Fruit fly (Drosophila melanogaster) whole organism, embryonic: ENCODE results near the gene CG4594.

ENCODE experiments used
- Bgb ChIP-seq: fragments of 200-800 bp; sonication (Bioruptor generic); IDR thresholded peaks from 2 replicates; pipeline ENCODE4 v1.3.6; 2022; ENCODE audit warnings: missing biosample characterization, missing genetic modification characterization; ENCODE audit not compliant: partially characterized antibody
- CG10321 ChIP-seq: fragments of 200-800 bp; sonication (Bioruptor generic); IDR thresholded peaks from 2 replicates; pipeline ENCODE4 v1.3.6; 2022; ENCODE audit warnings: missing biosample characterization, missing genetic modification characterization
- CG11085 ChIP-seq: fragments of 200-800 bp; sonication (Bioruptor generic); IDR thresholded peaks from 2 replicates; pipeline ENCODE4 v1.3.6; 2022; ENCODE audit warnings: missing biosample characterization, missing genetic modification characterization
- CG13894 ChIP-seq: fragments of 200-800 bp; sonication (Bioruptor generic); optimal IDR thresholded peaks from 3 replicates; lab custom pipeline; 2018; ENCODE audit warnings: missing biosample characterization, mild to moderate bottlenecking, missing genetic modification characterization, moderate library complexity
- CG14014 ChIP-seq: fragments of 200-800 bp; sonication (Bioruptor generic); IDR thresholded peaks from 2 replicates; pipeline ENCODE4 v1.3.6; 2022; ENCODE audit warnings: missing biosample characterization, missing genetic modification characterization
- CG14667 ChIP-seq: fragments of 200-800 bp; sonication (Bioruptor generic); IDR thresholded peaks from 2 replicates; pipeline ENCODE4 v1.3.6; 2022; ENCODE audit warnings: missing biosample characterization, missing genetic modification characterization
- CG14860 ChIP-seq: fragments of 200-800 bp; sonication (Bioruptor generic); IDR thresholded peaks from 3 replicates; pipeline ENCODE4 v1.3.6; 2022; ENCODE audit warnings: missing biosample characterization, missing genetic modification characterization; ENCODE audit not compliant: partially characterized antibody
- CG15073 ChIP-seq: fragments of 200-800 bp; sonication (Bioruptor generic); optimal IDR thresholded peaks from 2 replicates; lab custom pipeline; 2016; ENCODE audit warnings: missing biosample characterization, missing genetic modification characterization
- CG17359 ChIP-seq: fragments of 200-800 bp; sonication (Bioruptor generic); optimal IDR thresholded peaks from 3 replicates; lab custom pipeline; 2018; ENCODE audit warnings: missing biosample characterization, mild to moderate bottlenecking, missing genetic modification characterization, moderate library complexity
- CG2875 ChIP-seq: fragments of 200-800 bp; sonication (Bioruptor generic); optimal IDR thresholded peaks from 2 replicates; lab custom pipeline; 2017; ENCODE audit warnings: missing biosample characterization, mild to moderate bottlenecking, missing genetic modification characterization, missing genetic modification reagents
- CG31441 ChIP-seq: fragments of 200-800 bp; sonication (Bioruptor generic); IDR thresholded peaks from 2 replicates; pipeline ENCODE4 v1.3.6; 2022; ENCODE audit warnings: missing biosample characterization, missing genetic modification characterization
- CG3407 ChIP-seq: fragments of 200-800 bp; sonication (Bioruptor generic); optimal IDR thresholded peaks from 2 replicates; lab custom pipeline; 2018; ENCODE audit warnings: missing biosample characterization, mild to moderate bottlenecking, missing genetic modification characterization
- CG34376 ChIP-seq: fragments of 200-800 bp; sonication (Bioruptor generic); optimal IDR thresholded peaks from 2 replicates; lab custom pipeline; 2018; ENCODE audit warnings: missing biosample characterization, mild to moderate bottlenecking, missing genetic modification characterization
- CG6272 ChIP-seq: fragments of 200-800 bp; sonication (Bioruptor generic); IDR thresholded peaks from 2 replicates; pipeline ENCODE4 v1.3.6; 2022; ENCODE audit warnings: missing biosample characterization, missing genetic modification characterization
- CG7987 ChIP-seq: fragments of 200-800 bp; sonication (Bioruptor generic); optimal IDR thresholded peaks from 2 replicates; lab custom pipeline; 2018; ENCODE audit warnings: missing biosample characterization, mild to moderate bottlenecking, missing genetic modification characterization, moderate library complexity
- CG8478 ChIP-seq: fragments of >200 bp; optimal IDR thresholded peaks from 2 replicates; lab custom pipeline; 2018
- Camta ChIP-seq: fragments of 200-800 bp; sonication (Bioruptor generic); optimal IDR thresholded peaks from 2 replicates; lab custom pipeline; 2016; ENCODE audit warnings: missing biosample characterization, missing genetic modification characterization
- Chrac-16 ChIP-seq: fragments of 200-800 bp; sonication (Bioruptor generic); optimal IDR thresholded peaks from 3 replicates; lab custom pipeline; 2016; ENCODE audit warnings: missing biosample characterization, missing genetic modification characterization
- Fer1 ChIP-seq: fragments of 200-800 bp; sonication (Bioruptor generic); optimal IDR thresholded peaks from 2 replicates; lab custom pipeline; 2017; ENCODE audit warnings: missing biosample characterization, mild to moderate bottlenecking, missing genetic modification characterization
- Kr ChIP-seq: fragments of 200-800 bp; sonication (Bioruptor generic); optimal IDR thresholded peaks from 2 replicates; lab custom pipeline; 2017; ENCODE audit warnings: missing biosample characterization, mild to moderate bottlenecking, missing genetic modification characterization
- MTF-1 ChIP-seq: fragments of 200-800 bp; sonication (Bioruptor generic); optimal IDR thresholded peaks from 2 replicates; lab custom pipeline; 2018; ENCODE audit warnings: missing biosample characterization, mild to moderate bottlenecking, missing genetic modification characterization, borderline replicate concordance
- NC2α ChIP-seq: fragments of 200-800 bp; sonication (Bioruptor generic); optimal IDR thresholded peaks from 2 replicates; lab custom pipeline; 2016; ENCODE audit warnings: missing biosample characterization, missing genetic modification characterization
- Oaz ChIP-seq: fragments of 200-800 bp; sonication (Bioruptor generic); IDR thresholded peaks from 2 replicates; pipeline ENCODE4 v1.3.6; 2022; ENCODE audit warnings: missing biosample characterization, missing genetic modification characterization
- Oli ChIP-seq: fragments of 200-800 bp; sonication (Bioruptor generic); optimal IDR thresholded peaks from 2 replicates; lab custom pipeline; 2018; ENCODE audit warnings: missing biosample characterization, mild to moderate bottlenecking, missing genetic modification characterization, moderate library complexity
- PHDP ChIP-seq: fragments of 200-800 bp; sonication (Bioruptor generic); optimal IDR thresholded peaks from 3 replicates; lab custom pipeline; 2018; ENCODE audit warnings: missing biosample characterization, mild to moderate bottlenecking, missing genetic modification characterization, moderate library complexity
- Ravus ChIP-seq: fragments of 200-800 bp; sonication (Bioruptor generic); IDR thresholded peaks from 2 replicates; pipeline ENCODE4 v1.3.6; 2022; ENCODE audit warnings: missing biosample characterization, missing genetic modification characterization
- Side ChIP-seq: fragments of 200-800 bp; sonication (Bioruptor generic); optimal IDR thresholded peaks from 2 replicates; lab custom pipeline; 2016; ENCODE audit warnings: missing biosample characterization, missing genetic modification characterization
- YL-1 ChIP-seq: fragments of 200-800 bp; sonication (Bioruptor generic); optimal IDR thresholded peaks from 3 replicates; lab custom pipeline; 2017; ENCODE audit warnings: missing biosample characterization, mild to moderate bottlenecking, missing genetic modification characterization
- ara ChIP-seq: fragments of 200-800 bp; sonication (Bioruptor generic); IDR thresholded peaks from 2 replicates; pipeline ENCODE4 v1.3.6; 2022; ENCODE audit warnings: missing biosample characterization, missing genetic modification characterization
- bsh ChIP-seq, 2 experiments: fragments of 200-800 bp; sonication (Bioruptor generic); optimal IDR thresholded peaks; 2 replicates each; lab custom pipeline; 2017 to 2018; ENCODE audit warnings: mild to moderate bottlenecking in 2 of 2, missing biosample characterization in 2 of 2, missing genetic modification characterization in 2 of 2, moderate library complexity in 1 of 2
- chn ChIP-seq: fragments of 200-800 bp; sonication (Bioruptor generic); optimal IDR thresholded peaks from 2 replicates; lab custom pipeline; 2016; ENCODE audit warnings: missing biosample characterization, missing genetic modification characterization
- ci ChIP-seq: fragments of 200-800 bp; sonication (Bioruptor generic); IDR thresholded peaks from 3 replicates; pipeline ENCODE4 v1.3.6; 2022; ENCODE audit warnings: missing biosample characterization, missing genetic modification characterization
- crp ChIP-seq, 2 experiments: fragments of 200-800 bp; sonication (Bioruptor generic); optimal IDR thresholded peaks; 2 replicates in 1 of 2; 3 replicates in 1 of 2; lab custom pipeline; 2017; ENCODE audit warnings: missing biosample characterization in 2 of 2, missing genetic modification characterization in 2 of 2, mild to moderate bottlenecking in 1 of 2, moderate library complexity in 1 of 2
- dpn ChIP-seq, 2 experiments: fragments of 200-800 bp; sonication (Bioruptor generic); optimal IDR thresholded peaks; 3 replicates each; lab custom pipeline; 2016; ENCODE audit warnings: missing biosample characterization in 2 of 2, missing genetic modification characterization in 2 of 2
- gcm ChIP-seq: fragments of 200-800 bp; sonication (Bioruptor generic); optimal IDR thresholded peaks from 2 replicates; lab custom pipeline; 2019; ENCODE audit warnings: missing biosample characterization, mild to moderate bottlenecking, missing genetic modification characterization, moderate library complexity
- gfzf ChIP-seq: fragments of 200-800 bp; sonication (Bioruptor generic); optimal IDR thresholded peaks from 2 replicates; lab custom pipeline; 2016; ENCODE audit warnings: missing biosample characterization, mild to moderate bottlenecking, missing genetic modification characterization, moderate library complexity
- gro ChIP-seq: fragments of 200-800 bp; sonication (Bioruptor generic); optimal IDR thresholded peaks from 2 replicates; lab custom pipeline; 2016; ENCODE audit warnings: missing biosample characterization, missing genetic modification characterization
- gsb ChIP-seq: fragments of 200-800 bp; sonication (Bioruptor generic); IDR thresholded peaks from 2 replicates; pipeline ENCODE4 v1.3.6; 2022; ENCODE audit warnings: missing biosample characterization, missing genetic modification characterization
- hkb ChIP-seq, 2 experiments: fragments of 200-800 bp in 1 of 2; fragments of >200 bp in 1 of 2; sonication (Bioruptor generic) in 1 of 2; IDR thresholded peaks in 1 of 2; optimal IDR thresholded peaks in 1 of 2; 2 replicates each; pipeline versions ENCODE4 v1.3.6 to Lab custom; 2017 to 2022; ENCODE audit warnings: missing biosample characterization in 1 of 2, missing genetic modification characterization in 1 of 2
- jing ChIP-seq: fragments of 200-800 bp; sonication (Bioruptor generic); optimal IDR thresholded peaks from 2 replicates; lab custom pipeline; 2018; ENCODE audit warnings: missing biosample characterization, mild to moderate bottlenecking, missing genetic modification characterization
- mld ChIP-seq: fragments of 200-800 bp; sonication (Bioruptor generic); IDR thresholded peaks from 3 replicates; pipeline ENCODE4 v1.3.6; 2022; ENCODE audit warnings: missing biosample characterization, missing genetic modification characterization; ENCODE audit not compliant: partially characterized antibody
- oc ChIP-seq: fragments of 200-800 bp; sonication (Bioruptor generic); optimal IDR thresholded peaks from 2 replicates; lab custom pipeline; 2018; ENCODE audit warnings: missing biosample characterization, mild to moderate bottlenecking, missing genetic modification characterization, moderate library complexity
- org-1 ChIP-seq: fragments of 200-800 bp; sonication (Bioruptor generic); optimal IDR thresholded peaks from 2 replicates; lab custom pipeline; 2017; ENCODE audit warnings: missing biosample characterization, missing genetic modification characterization
- pros ChIP-seq: fragments of 200-800 bp; sonication (Bioruptor generic); optimal IDR thresholded peaks from 3 replicates; lab custom pipeline; 2019; ENCODE audit warnings: missing biosample characterization, mild to moderate bottlenecking, missing genetic modification characterization, moderate library complexity
- psq ChIP-seq: fragments of 200-800 bp; sonication (Bioruptor generic); optimal IDR thresholded peaks from 2 replicates; lab custom pipeline; 2017; ENCODE audit warnings: missing biosample characterization, missing genetic modification characterization
- sqz ChIP-seq: fragments of 200-800 bp; sonication (Bioruptor generic); optimal IDR thresholded peaks from 3 replicates; lab custom pipeline; 2018; ENCODE audit warnings: missing biosample characterization, mild to moderate bottlenecking, missing genetic modification characterization
- wor ChIP-seq: fragments of 200-800 bp; sonication (Bioruptor generic); IDR thresholded peaks from 2 replicates; pipeline ENCODE4 v1.3.6; 2022; ENCODE audit warnings: missing biosample characterization, missing genetic modification characterization
- zf30C ChIP-seq: fragments of 200-800 bp; sonication (Bioruptor generic); optimal IDR thresholded peaks from 3 replicates; lab custom pipeline; 2018; ENCODE audit warnings: missing biosample characterization, mild to moderate bottlenecking, missing genetic modification characterization
- zfh1 ChIP-seq: fragments of 200-800 bp; sonication (Bioruptor generic); IDR thresholded peaks from 3 replicates; pipeline ENCODE4 v1.3.6; 2022; ENCODE audit warnings: missing biosample characterization, missing genetic modification characterization

CG4594 gene

dm6 chr2L:9956993-9957652 is 37.2 kb downstream of the CG4594 start, which contains the start of the genes CG4658 and CG5846 (continued):
- peak; percentile 90 for TF ChIP-seq wor (GFP tag; lab: Robert Waterston, UW)
- TF ChIP-seq ci (GFP tag; lab: Robert Waterston, UW), result peak; percentile 92
- TF ChIP-seq CG7987 (GFP tag; lab: Kevin White, UChicago), result peak; percentile 68
- no peak for TF ChIP-seq CG14860 (GFP tag; lab: Robert Waterston, UW)
- TF ChIP-seq YL-1 (GFP tag; lab: Kevin White, UChicago), result peak; percentile 91
- TF ChIP-seq gsb, result peak; percentile 80
- peak; percentile 94 for TF ChIP-seq CG14667 (GFP tag; lab: Robert Waterston, UW)
- peak; percentile 97 for TF ChIP-seq CG31441
- TF ChIP-seq Chrac-16 (GFP tag; lab: Kevin White, UChicago), result peak; percentile 96
- TF ChIP-seq org-1, result peak; percentile 85
- TF ChIP-seq dpn (GFP tag; optimal IDR thresholded peaks at IDR 0.05; lab: Kevin White, UChicago), result peak; percentile 81 to 95
- no peak for TF ChIP-seq jing (GFP tag; lab: Kevin White, UChicago)
- peak; percentile 84 for TF ChIP-seq CG2875 (GFP tag; lab: Kevin White, UChicago)
- TF ChIP-seq CG6272 (GFP tag; lab: Robert Waterston, UW), result peak; percentile 93
- peak; percentile 90 for TF ChIP-seq CG13894 (tag; lab: Kevin White, UChicago)
- peak; percentile 92 for TF ChIP-seq CG14014 (GFP tag; lab: Robert Waterston, UW)
- no peak for TF ChIP-seq Kr (GFP tag; lab: Kevin White, UChicago)
- peak; percentile 82 for TF ChIP-seq Camta (GFP tag; lab: Kevin White, UChicago)
- peak; percentile 77 for TF ChIP-seq MTF-1 (GFP tag; lab: Kevin White, UChicago)
- TF ChIP-seq Bgb (GFP tag; lab: Robert Waterston, UW), result no peak
- TF ChIP-seq gro (GFP tag; lab: Kevin White, UChicago), result peak; percentile 52
- peak; percentile 92 for TF ChIP-seq CG11085 (GFP tag; lab: Robert Waterston, UW)
- TF ChIP-seq mld (GFP tag; lab: Robert Waterston, UW), result no peak
- peak; percentile 79 for TF ChIP-seq sqz (GFP tag; lab: Kevin White, UChicago)
- TF ChIP-seq crp (GFP tag; optimal IDR thresholded peaks at IDR 0.05; lab: Kevin White, UChicago), result peak in 1 of 2 experiments; percentile 60
- peak; percentile 81 for TF ChIP-seq gfzf (GFP tag; lab: Kevin White, UChicago)
- TF ChIP-seq NC2α (GFP tag; lab: Kevin White, UChicago), result peak; percentile 83
- peak; percentile 86 for TF ChIP-seq CG3407 (GFP tag; lab: Kevin White, UChicago)
- TF ChIP-seq zf30C, result peak; percentile 25
- TF ChIP-seq chn (GFP tag; lab: Kevin White, UChicago), result peak; percentile 79
- peak; percentile 96 for TF ChIP-seq zfh1
- TF ChIP-seq CG15073 (GFP tag; lab: Kevin White, UChicago), result peak; percentile 77
- TF ChIP-seq gcm (GFP tag; lab: Kevin White, UChicago), result peak; percentile 96
- TF ChIP-seq CG17359 (tag; lab: Kevin White, UChicago), result peak; percentile 96
- TF ChIP-seq pros (GFP tag; lab: Kevin White, UChicago), result no peak
- no peak for TF ChIP-seq hkb (optimal IDR thresholded peaks at IDR 0.05; lab: Kevin White, UChicago)
- peak; percentile 96 for TF ChIP-seq hkb (GFP tag; IDR thresholded peaks at IDR 0.05; lab: Robert Waterston, UW)
- peak; percentile 81 for TF ChIP-seq psq
- peak; percentile 54 for TF ChIP-seq Side (GFP tag; lab: Kevin White, UChicago)
- peak; percentile 85 for TF ChIP-seq Ravus
- peak; percentile 97 for TF ChIP-seq PHDP (tag; lab: Kevin White, UChicago)
- TF ChIP-seq ara (GFP tag; lab: Robert Waterston, UW), result peak; percentile 95
- peak; percentile 16 to 97 for TF ChIP-seq bsh (GFP tag; optimal IDR thresholded peaks at IDR 0.05; lab: Kevin White, UChicago)
- no peak for TF ChIP-seq CG8478 (lab: Kevin White, UChicago)
- TF ChIP-seq oc (tag; lab: Kevin White, UChicago), result peak; percentile 94
- TF ChIP-seq Oaz (GFP tag; lab: Robert Waterston, UW), result peak; percentile 83
- TF ChIP-seq CG34376 (GFP tag; lab: Kevin White, UChicago), result peak; percentile 70
- TF ChIP-seq Fer1 (GFP tag; lab: Kevin White, UChicago), result peak; percentile 88
- TF ChIP-seq CG10321 (GFP tag; lab: Robert Waterston, UW), result peak; percentile 62; the same call in 1 of the 2 replicates
- TF ChIP-seq Oli (tag; lab: Kevin White, UChicago), result peak; percentile 94
